Worm (Caenorhabditis elegans) whole organism, L1 larva: Measurements from ENCODE around the gene C07E3.10.
A peak's percentile ranks its signal among the peaks of the same experiment; 100 is the strongest.

ENCODE experiments used
- C16A3.4 ChIP-seq: fragments of 150-350 bp; optimal IDR thresholded peaks from 2 replicates; lab custom pipeline; 2014; ENCODE audit warnings: missing biosample characterization, missing genetic modification characterization
- C34B4.2 ChIP-seq: sonication (generic microtip); optimal IDR thresholded peaks from 2 replicates; lab custom pipeline; 2017; ENCODE audit warnings: mild to moderate bottlenecking, missing genetic modification characterization, missing compliant biosample characterization
- Y116A8C.19 ChIP-seq: sonication (generic microtip); optimal IDR thresholded peaks from 2 replicates; lab custom pipeline; 2016; ENCODE audit warnings: missing compliant biosample characterization, missing genetic modification characterization, borderline replicate concordance
- aha-1 ChIP-seq: fragments of 150-350 bp; optimal IDR thresholded peaks from 2 replicates; lab custom pipeline; 2014; ENCODE audit warnings: missing biosample characterization, missing genetic modification characterization
- alr-1 ChIP-seq: fragments of 200-800 bp; sonication (Bioruptor generic); optimal IDR thresholded peaks from 2 replicates; lab custom pipeline; 2018; ENCODE audit warnings: borderline replicate concordance, mild to moderate bottlenecking, missing genetic modification characterization, missing compliant biosample characterization
- aly-2 ChIP-seq: fragments of 150-350 bp; optimal IDR thresholded peaks from 2 replicates; lab custom pipeline; 2014; ENCODE audit warnings: missing biosample characterization, missing genetic modification characterization
- blmp-1 ChIP-seq: fragments of 150-350 bp; optimal IDR thresholded peaks from 2 replicates; lab custom pipeline; 2014; ENCODE audit warnings: missing biosample characterization, missing genetic modification characterization
- ceh-63 ChIP-seq: fragments of 200-800 bp; sonication (Bioruptor generic); optimal IDR thresholded peaks from 2 replicates; lab custom pipeline; 2018; ENCODE audit warnings: mild to moderate bottlenecking, missing genetic modification characterization, missing compliant biosample characterization
- ceh-88 ChIP-seq: fragments of 200-800 bp; sonication (Bioruptor generic); IDR thresholded peaks from 2 replicates; pipeline ENCODE4 v1.3.6; 2022; ENCODE audit warnings: missing genetic modification characterization, missing compliant biosample characterization
- ces-1 ChIP-seq: fragments of 150-350 bp; optimal IDR thresholded peaks from 2 replicates; lab custom pipeline; 2014; ENCODE audit warnings: missing biosample characterization, missing genetic modification reagents, missing genetic modification characterization
- dpl-1 ChIP-seq, 3 experiments: fragments of 150-350 bp in 2 of 3; sonication (generic microtip) in 1 of 3; optimal IDR thresholded peaks; 2 replicates each; lab custom pipeline; 2014 to 2017; ENCODE audit warnings: missing biosample characterization in 3 of 3, missing genetic modification characterization in 3 of 3, missing genetic modification reagents in 3 of 3
- dsc-1 ChIP-seq: sonication (generic microtip); optimal IDR thresholded peaks from 2 replicates; lab custom pipeline; 2016; ENCODE audit warnings: mild to moderate bottlenecking, missing genetic modification characterization, missing compliant biosample characterization
- efl-1 ChIP-seq, 4 experiments: fragments of 150-350 bp; optimal IDR thresholded peaks in 3 of 4; peaks in 1 of 4; 1 replicate in 1 of 4; 2 replicates in 3 of 4; lab custom pipeline; 2014; ENCODE audit warnings: missing biosample characterization in 2 of 4, missing genetic modification characterization in 2 of 4, missing genetic modification reagents in 2 of 4
- elt-3 ChIP-seq, 6 experiments: fragments of 150-350 bp in 1 of 6; sonication (generic microtip); optimal IDR thresholded peaks; 2 replicates each; lab custom pipeline; 2017 to 2018; ENCODE audit warnings: missing biosample characterization in 6 of 6, missing genetic modification characterization in 6 of 6, inconsistent platforms in 1 of 6
- ets-5 ChIP-seq: fragments of 200-800 bp; sonication (Bioruptor generic); IDR thresholded peaks from 2 replicates; pipeline ENCODE4 v1.3.6; 2022; ENCODE audit warnings: missing genetic modification characterization, missing compliant biosample characterization
- fkh-10 ChIP-seq: sonication (generic microtip); optimal IDR thresholded peaks from 2 replicates; lab custom pipeline; 2017; ENCODE audit warnings: missing biosample characterization, missing genetic modification reagents, missing genetic modification characterization
- fkh-4 ChIP-seq: sonication (generic microtip); optimal IDR thresholded peaks from 2 replicates; lab custom pipeline; 2016; ENCODE audit warnings: missing compliant biosample characterization, missing genetic modification characterization, borderline replicate concordance
- fkh-8 ChIP-seq: sonication (generic microtip); optimal IDR thresholded peaks from 2 replicates; lab custom pipeline; 2016; ENCODE audit warnings: mild to moderate bottlenecking, missing genetic modification characterization, missing compliant biosample characterization
- irx-1 ChIP-seq: sonication (generic microtip); optimal IDR thresholded peaks from 2 replicates; lab custom pipeline; 2016; ENCODE audit warnings: missing genetic modification characterization, missing compliant biosample characterization
- jun-1 ChIP-seq: fragments of 150-350 bp; optimal IDR thresholded peaks from 2 replicates; lab custom pipeline; 2014; ENCODE audit warnings: missing biosample characterization, missing genetic modification reagents, missing genetic modification characterization
- lin-13 ChIP-seq: fragments of 150-350 bp; optimal IDR thresholded peaks from 2 replicates; lab custom pipeline; 2014; ENCODE audit warnings: missing biosample characterization, missing genetic modification reagents, missing genetic modification characterization
- lin-39 ChIP-seq: fragments of 150-350 bp; optimal IDR thresholded peaks from 2 replicates; lab custom pipeline; 2014; ENCODE audit warnings: missing biosample characterization, missing genetic modification reagents, missing genetic modification characterization
- lir-3 ChIP-seq: sonication (generic microtip); optimal IDR thresholded peaks from 2 replicates; lab custom pipeline; 2016; ENCODE audit warnings: mild to moderate bottlenecking, missing genetic modification characterization, moderate library complexity, missing compliant biosample characterization; ENCODE audit not compliant: poor library complexity
- lsy-2 ChIP-seq, 2 experiments: fragments of 150-350 bp; optimal IDR thresholded peaks; 2 replicates each; lab custom pipeline; 2014; ENCODE audit warnings: missing biosample characterization in 2 of 2, missing genetic modification characterization in 2 of 2
- mdl-1 ChIP-seq, 2 experiments: fragments of 150-350 bp; optimal IDR thresholded peaks; 2 replicates each; lab custom pipeline; 2014 to 2017; ENCODE audit warnings: missing biosample characterization in 2 of 2, missing genetic modification characterization in 2 of 2, inconsistent platforms in 1 of 2
- mef-2 ChIP-seq: fragments of 150-350 bp; optimal IDR thresholded peaks from 2 replicates; lab custom pipeline; 2014; ENCODE audit warnings: missing biosample characterization, missing genetic modification characterization
- nhr-12 ChIP-seq: sonication (generic microtip); optimal IDR thresholded peaks from 2 replicates; lab custom pipeline; 2017; ENCODE audit warnings: missing biosample characterization, missing genetic modification characterization
- nhr-19 ChIP-seq: fragments of 200-800 bp; sonication (Bioruptor generic); conservative IDR thresholded peaks from 2 replicates; pipeline ENCODE4 v1.3.6; 2022; ENCODE audit warnings: missing genetic modification characterization, missing compliant biosample characterization
- nhr-20 ChIP-seq: sonication (generic microtip); optimal IDR thresholded peaks from 2 replicates; lab custom pipeline; 2016; ENCODE audit warnings: mild to moderate bottlenecking, missing genetic modification characterization, missing compliant biosample characterization
- nhr-28 ChIP-seq: fragments of 150-350 bp; optimal IDR thresholded peaks from 2 replicates; lab custom pipeline; 2014; ENCODE audit warnings: missing biosample characterization, missing genetic modification characterization
- nhr-71 ChIP-seq: sonication (generic microtip); optimal IDR thresholded peaks from 2 replicates; lab custom pipeline; 2016; ENCODE audit warnings: mild to moderate bottlenecking, missing genetic modification characterization, moderate library complexity, missing compliant biosample characterization
- nhr-85 ChIP-seq: sonication (generic microtip); peaks from one replicate; lab custom pipeline; 2016; ENCODE audit warnings: missing genetic modification characterization, inconsistent platforms, missing compliant biosample characterization
- nhr-90 ChIP-seq: sonication (generic microtip); optimal IDR thresholded peaks from 2 replicates; lab custom pipeline; 2016; ENCODE audit warnings: mild to moderate bottlenecking, missing genetic modification characterization, missing compliant biosample characterization; ENCODE audit not compliant: poor library complexity
- pag-3 ChIP-seq: sonication (generic microtip); optimal IDR thresholded peaks from 2 replicates; lab custom pipeline; 2017; ENCODE audit warnings: missing genetic modification characterization, mild to moderate bottlenecking, missing compliant biosample characterization, antibody characterized with exemption, borderline replicate concordance; ENCODE audit not compliant: insufficient read depth
- pax-3 ChIP-seq: fragments of 200-800 bp; sonication (Bioruptor generic); optimal IDR thresholded peaks from 2 replicates; lab custom pipeline; 2018; ENCODE audit warnings: mild to moderate bottlenecking, missing genetic modification characterization, moderate library complexity, missing compliant biosample characterization
- rnt-1 ChIP-seq: sonication (generic microtip); optimal IDR thresholded peaks from 2 replicates; lab custom pipeline; 2016; ENCODE audit warnings: mild to moderate bottlenecking, missing genetic modification characterization, moderate library complexity, missing compliant biosample characterization
- skn-1 ChIP-seq: fragments of 150-350 bp; optimal IDR thresholded peaks from 2 replicates; lab custom pipeline; 2014; ENCODE audit warnings: missing biosample characterization, missing genetic modification characterization
- snu-23 ChIP-seq: sonication (generic microtip); optimal IDR thresholded peaks from 2 replicates; lab custom pipeline; 2016; ENCODE audit warnings: missing genetic modification characterization, missing compliant biosample characterization
- sptf-1 ChIP-seq: fragments of 150-350 bp; optimal IDR thresholded peaks from 2 replicates; lab custom pipeline; 2014; ENCODE audit warnings: missing biosample characterization, missing genetic modification characterization
- sup-37 ChIP-seq: fragments of 200-800 bp; sonication (Bioruptor generic); optimal IDR thresholded peaks from 2 replicates; lab custom pipeline; 2018; ENCODE audit warnings: mild to moderate bottlenecking, missing genetic modification characterization, missing compliant biosample characterization
- unc-62 ChIP-seq: fragments of 150-350 bp; optimal IDR thresholded peaks from 2 replicates; lab custom pipeline; 2014; ENCODE audit warnings: missing biosample characterization, missing genetic modification reagents, missing genetic modification characterization
- vab-15 ChIP-seq: sonication (generic microtip); optimal IDR thresholded peaks from 2 replicates; lab custom pipeline; 2017; ENCODE audit warnings: missing genotype, mild to moderate bottlenecking, missing genetic modification characterization, missing compliant biosample characterization
- xbp-1 ChIP-seq: sonication (generic microtip); optimal IDR thresholded peaks from 2 replicates; lab custom pipeline; 2016; ENCODE audit warnings: missing genetic modification characterization, missing compliant biosample characterization
- zag-1 ChIP-seq: fragments of 150-350 bp; optimal IDR thresholded peaks from 2 replicates; lab custom pipeline; 2014; ENCODE audit warnings: missing biosample characterization, missing genetic modification characterization
- zip-4 ChIP-seq: fragments of 200-800 bp; sonication (Bioruptor generic); optimal IDR thresholded peaks from 2 replicates; lab custom pipeline; 2018; ENCODE audit warnings: mild to moderate bottlenecking, missing genetic modification characterization, moderate library complexity, missing compliant biosample characterization
- ztf-11 ChIP-seq, 2 experiments: sonication (generic microtip); optimal IDR thresholded peaks; 2 replicates each; lab custom pipeline; 2016 to 2017; ENCODE audit warnings: missing genetic modification characterization in 2 of 2, missing biosample characterization in 1 of 2, missing compliant biosample characterization in 1 of 2
- ztf-4 ChIP-seq: fragments of 150-350 bp; optimal IDR thresholded peaks from 2 replicates; lab custom pipeline; 2014; ENCODE audit warnings: missing biosample characterization, missing genetic modification characterization

The C07E3.10 gene

ce11 chrII:10321410-10321809, 24.8 kb upstream of the C07E3.10 start, which contains the start of gene idpp-4:
Gene idpp-4 (plus strand): TSS chrII:10321460.
- TF ChIP-seq ztf-11 (tag; optimal IDR thresholded peaks at IDR 0.05; lab: Kevin White, UChicago) = no peak
- TF ChIP-seq nhr-28 (tag; lab: Kevin White, UChicago) = no peak
- no peak for TF ChIP-seq elt-3 (tag; optimal IDR thresholded peaks at IDR 0.05; lab: Kevin White, UChicago)
- no peak for TF ChIP-seq zag-1 (tag; lab: Kevin White, UChicago)
- no peak for TF ChIP-seq zip-4
- no peak for TF ChIP-seq aly-2 (tag; lab: Kevin White, UChicago)
- TF ChIP-seq efl-1 (optimal IDR thresholded peaks at IDR 0.05; lab: Kevin White, UChicago) = no peak
- TF ChIP-seq efl-1 (GFP tag; optimal IDR thresholded peaks at IDR 0.05 in 1 of 2; lab: Kevin White, UChicago) = peak in 1 of 2 experiments; percentile 23

ce11 chrII:10325615-10326232, 20.5 kb upstream of the C07E3.10 start, which contains the start of gene appg-1:
Gene appg-1 (plus strand): TSS chrII:10326041.
- no peak for TF ChIP-seq rnt-1 (tag; lab: Kevin White, UChicago)
- no peak for TF ChIP-seq C16A3.4 (tag; lab: Kevin White, UChicago)
- TF ChIP-seq vab-15 (tag; lab: Kevin White, UChicago) = no peak
- TF ChIP-seq Y116A8C.19 (tag; lab: Kevin White, UChicago) = no peak
- no peak for TF ChIP-seq ces-1 (GFP tag; lab: Kevin White, UChicago)
- TF ChIP-seq unc-62 (GFP tag; lab: Kevin White, UChicago) = no peak
- no peak for TF ChIP-seq mdl-1 (tag; optimal IDR thresholded peaks at IDR 0.05; lab: Kevin White, UChicago)
- no peak for TF ChIP-seq nhr-90
- no peak for TF ChIP-seq ceh-88
- TF ChIP-seq nhr-12 (tag; lab: Kevin White, UChicago) = no peak
- no peak for TF ChIP-seq ceh-63
- no peak for TF ChIP-seq skn-1
- no peak for TF ChIP-seq ztf-4 (tag; lab: Kevin White, UChicago)
- no peak for TF ChIP-seq elt-3 (tag; optimal IDR thresholded peaks at IDR 0.05; lab: Kevin White, UChicago)
- no peak for TF ChIP-seq pax-3 (tag; lab: Kevin White, UChicago)
- no peak for TF ChIP-seq alr-1 (tag; lab: Kevin White, UChicago)
- no peak for TF ChIP-seq lir-3
- TF ChIP-seq fkh-10 (GFP tag; lab: Kevin White, UChicago) = no peak
- TF ChIP-seq aha-1 (tag; lab: Kevin White, UChicago) = no peak
- TF ChIP-seq mef-2 (tag; lab: Kevin White, UChicago) = no peak
- TF ChIP-seq, all 84 proteins: peak for 0

- TF ChIP-seq dsc-1 (no peak), ets-5 (GFP tag; lab: Robert Waterston, UW) (no peak), sup-37 (no peak), pag-3 (no peak), jun-1 (tag; lab: Kevin White, UChicago) (no peak), dpl-1 (GFP tag; optimal IDR thresholded peaks at IDR 0.05; lab: Kevin White, UChicago) (no peak), nhr-71 (tag; lab: Kevin White, UChicago) (no peak), fkh-8 (tag; lab: Kevin White, UChicago) (no peak), ces-1 (GFP tag; lab: Kevin White, UChicago) (no peak), lin-13 (GFP tag; lab: Kevin White, UChicago) (no peak)
Observed at ce11 chrII:10329754-10330153, 16.4 kb upstream of the C07E3.10 start.

- TF ChIP-seq Y116A8C.19 (tag; lab: Kevin White, UChicago) (no peak), xbp-1 (tag; lab: Kevin White, UChicago) (no peak), lin-39 (tag; lab: Kevin White, UChicago) (no peak), nhr-19 (GFP tag; lab: Robert Waterston, UW) (no peak), nhr-85 (tag; lab: Kevin White, UChicago) (no peak), snu-23 (GFP tag; lab: Kevin White, UChicago) (no peak), C34B4.2 (tag; lab: Kevin White, UChicago) (no peak), lsy-2 (tag; optimal IDR thresholded peaks at IDR 0.05; lab: Kevin White, UChicago) (no peak), nhr-71 (tag; lab: Kevin White, UChicago) (no peak), fkh-4 (tag; lab: Kevin White, UChicago) (no peak), blmp-1 (tag; lab: Kevin White, UChicago) (no peak), sptf-1 (tag; lab: Kevin White, UChicago) (no peak), lin-13 (GFP tag; lab: Kevin White, UChicago) (no peak), irx-1 (no peak), nhr-90 (no peak), ztf-11 (tag; optimal IDR thresholded peaks at IDR 0.05; lab: Kevin White, UChicago) (no peak), nhr-20 (no peak)
Observed at ce11 chrII:10345012-10345411, 1.2 kb upstream of the C07E3.10 start, which contains the start of gene pro-2. Gene pro-2 (minus strand): TSS chrII:10345112.
